Worm (Caenorhabditis elegans): Measurements from ENCODE around the gene sma-6.

DNA sequence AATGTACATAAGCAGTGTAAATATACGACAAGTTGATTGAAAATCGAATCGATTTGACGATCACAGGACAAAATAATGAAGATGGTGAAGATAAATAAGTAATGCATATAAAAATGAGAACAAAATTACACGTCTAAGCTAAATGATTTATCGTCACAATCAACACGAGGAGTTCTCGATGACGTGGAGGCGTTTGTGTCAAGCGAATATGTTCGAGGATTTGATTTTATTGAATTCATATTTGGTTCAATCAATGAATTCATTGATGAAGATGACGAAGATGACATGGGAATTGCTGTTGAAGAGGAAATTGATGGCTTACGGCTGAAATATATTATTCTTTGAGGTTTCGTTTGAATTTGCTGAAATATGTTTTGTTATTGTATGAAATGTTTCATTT lies 31.8 kb upstream of the sma-6 start, which contains the start of gene nyn-3:
- TF ChIP-seq dao-5 (tag; optimal IDR thresholded peaks at IDR 0.05) (no peak), him-1 (tag; optimal IDR thresholded peaks at IDR 0.05) (no peak), W03F9.2 (tag; optimal IDR thresholded peaks at IDR 0.05) (no peak)

Data from whole organism, L4/young adult.